Fruit fly (Drosophila melanogaster): ENCODE results near the gene Mnt.

The Mnt gene

DNA sequence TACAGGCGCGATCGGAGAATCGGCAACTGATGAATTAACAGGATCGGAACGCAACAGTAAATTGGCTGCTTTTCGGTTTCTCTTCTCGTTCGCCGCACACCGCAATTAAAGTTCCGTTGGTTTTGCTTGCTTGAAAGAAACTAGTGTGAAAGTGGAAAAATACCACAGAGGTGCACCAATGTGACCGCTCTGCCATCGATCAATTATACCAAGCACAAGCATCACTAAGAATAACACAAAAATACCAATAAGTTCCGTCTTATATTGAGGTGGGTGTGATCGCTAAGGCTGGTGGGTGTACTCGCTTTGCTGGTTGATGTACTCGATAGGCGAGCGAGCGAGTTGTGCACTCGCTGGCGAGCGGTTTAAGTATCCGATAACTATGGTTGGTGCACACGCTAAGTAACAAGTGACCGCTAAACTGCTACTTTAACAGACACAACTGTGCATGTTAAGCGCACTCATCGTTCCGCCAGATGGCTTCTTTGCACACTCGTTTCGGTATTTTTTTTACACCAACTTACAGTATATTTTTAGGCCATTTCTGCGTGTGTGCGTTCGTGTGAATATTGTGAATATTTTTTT lies 48.0 kb downstream of the Mnt start, which contains the start of the genes Rala and Tlk (continued):
- peak; percentile 38 to 45 for TF ChIP-seq dpn (GFP tag; optimal IDR thresholded peaks at IDR 0.05)
- TF ChIP-seq CG2875 (GFP tag; optimal IDR thresholded peaks at IDR 0.05): no peak
- TF ChIP-seq gsb (GFP tag; IDR thresholded peaks at IDR 0.05): no peak
- TF ChIP-seq danr (GFP tag; IDR thresholded peaks at IDR 0.05): no peak
- no peak for TF ChIP-seq Lpt (GFP tag; optimal IDR thresholded peaks at IDR 0.05)
- TF ChIP-seq oc (tag; optimal IDR thresholded peaks at IDR 0.05): no peak
- TF ChIP-seq CG4404 (GFP tag; IDR thresholded peaks at IDR 0.05): no peak
- TF ChIP-seq ac (GFP tag; optimal IDR thresholded peaks at IDR 0.05): no peak
- TF ChIP-seq sens (GFP tag): peak; percentile 19
- TF ChIP-seq CG8089 (GFP tag; optimal IDR thresholded peaks at IDR 0.05): no peak
- no peak for TF ChIP-seq CG13123 (GFP tag; optimal IDR thresholded peaks at IDR 0.05)
- TF ChIP-seq nmo (GFP tag; optimal IDR thresholded peaks at IDR 0.05): peak; percentile 19
- no peak for TF ChIP-seq CG15479 (GFP tag; optimal IDR thresholded peaks at IDR 0.05)
- TF ChIP-seq CG3726 (GFP tag; IDR thresholded peaks at IDR 0.05): no peak
- TF ChIP-seq CG11085 (GFP tag; IDR thresholded peaks at IDR 0.05): 0 out of 2 replicates have a peak, but pooled peaks have one; percentile 17
- TF ChIP-seq vfl (GFP tag; optimal IDR thresholded peaks at IDR 0.05): peak; percentile 12
- peak; percentile 2 for TF ChIP-seq sug (tag; optimal IDR thresholded peaks at IDR 0.05)
- no peak for TF ChIP-seq CG18619 (GFP tag; optimal IDR thresholded peaks at IDR 0.05)
- TF ChIP-seq CG18476 (GFP tag; optimal IDR thresholded peaks at IDR 0.05): no peak
- TF ChIP-seq dysf (GFP tag; IDR thresholded peaks at IDR 0.05): peak; percentile 47; the same call in 1 of the 3 replicates
- no peak for TF ChIP-seq CG13775 (GFP tag; optimal IDR thresholded peaks at IDR 0.05)
- no peak for TF ChIP-seq CG9727 (GFP tag; optimal IDR thresholded peaks at IDR 0.05)
- no peak for TF ChIP-seq CG17612 (GFP tag; IDR thresholded peaks at IDR 0.05)
- no peak; the same call in 1 of the 2 replicates for TF ChIP-seq inv (GFP tag; IDR thresholded peaks at IDR 0.05; ENCODE audit: partially characterized antibody)
- TF ChIP-seq CG1529 (GFP tag; optimal IDR thresholded peaks at IDR 0.05): no peak
- TF ChIP-seq CG7372 (GFP tag; IDR thresholded peaks at IDR 0.05): no peak
- TF ChIP-seq tgo (GFP tag; IDR thresholded peaks at IDR 0.05): no peak
- no peak for TF ChIP-seq Ada2b (GFP tag; IDR thresholded peaks at IDR 0.05)
- no peak for TF ChIP-seq CG3407 (GFP tag; optimal IDR thresholded peaks at IDR 0.05)
- no peak for TF ChIP-seq lola (GFP tag; optimal IDR thresholded peaks at IDR 0.05)
- no peak for TF ChIP-seq GATAe (GFP tag; conservative IDR thresholded peaks at IDR 0.05)
- peak; percentile 44 for TF ChIP-seq CHES-1-like (GFP tag; optimal IDR thresholded peaks at IDR 0.05)
- no peak for TF ChIP-seq CG10431 (GFP tag; optimal IDR thresholded peaks at IDR 0.05)
- peak in 1 of 3 experiments; percentile 35 for TF ChIP-seq Stat92E (GFP tag; optimal IDR thresholded peaks at IDR 0.05)
- 0 out of 2 replicates have a peak, but pooled peaks have one; percentile 28 for TF ChIP-seq Atf6 (GFP tag; IDR thresholded peaks at IDR 0.05)
- peak; percentile 10 for TF ChIP-seq Vsx1 (GFP tag; optimal IDR thresholded peaks at IDR 0.05)
- peak; percentile 71 for TF ChIP-seq stwl (tag; optimal IDR thresholded peaks at IDR 0.05)
- no peak for TF ChIP-seq scrt (GFP tag; optimal IDR thresholded peaks at IDR 0.05)
- no peak for TF ChIP-seq chn (GFP tag; optimal IDR thresholded peaks at IDR 0.05)
- no peak for TF ChIP-seq seq (GFP tag; IDR thresholded peaks at IDR 0.05)
- peak; percentile 57 for TF ChIP-seq MESR4 (GFP tag; optimal IDR thresholded peaks at IDR 0.05)
- TF ChIP-seq CG3995 (GFP tag; optimal IDR thresholded peaks at IDR 0.05): peak; percentile 99
- no peak for TF ChIP-seq jing (GFP tag; optimal IDR thresholded peaks at IDR 0.05)
- TF ChIP-seq CG10274 (GFP tag; optimal IDR thresholded peaks at IDR 0.05): no peak
- TF ChIP-seq gce (GFP tag; IDR thresholded peaks at IDR 0.05): no peak
- peak in 1 of 2 experiments; percentile 2 for TF ChIP-seq chif (GFP tag; optimal IDR thresholded peaks at IDR 0.05)
- no peak for TF ChIP-seq psq (GFP tag; optimal IDR thresholded peaks at IDR 0.05)
- TF ChIP-seq CG43689 (GFP tag; IDR thresholded peaks at IDR 0.05): no peak
- 0 out of 3 replicates have a peak, but pooled peaks have one; percentile 37 for TF ChIP-seq ken (GFP tag; IDR thresholded peaks at IDR 0.05)
- no peak for TF ChIP-seq CG10654 (GFP tag; optimal IDR thresholded peaks at IDR 0.05)
- no peak for TF ChIP-seq CG8765 (GFP tag; IDR thresholded peaks at IDR 0.05)
